Worm (Caenorhabditis elegans) whole organism, young adult: ENCODE measurements around the gene fbxa-88.

Source experiments
- F22D6.2 ChIP-seq: sonication (generic microtip); optimal IDR thresholded peaks from 2 replicates; lab custom pipeline; 2016; ENCODE audit warnings: mild to moderate bottlenecking, missing genetic modification characterization, missing compliant biosample characterization
- F23B12.7 ChIP-seq: sonication (generic microtip); optimal IDR thresholded peaks from 2 replicates; lab custom pipeline; 2017; ENCODE audit warnings: missing genetic modification characterization, mild to moderate bottlenecking, missing compliant biosample characterization, antibody characterized with exemption, moderate library complexity; ENCODE audit not compliant: insufficient read depth
- F39B2.1 ChIP-seq: fragments of 200-800 bp; sonication (Bioruptor generic); IDR thresholded peaks from 2 replicates; pipeline ENCODE4 v1.3.6; 2022; ENCODE audit warnings: missing genetic modification reagents, missing genetic modification characterization, missing compliant biosample characterization
- F49E8.2 ChIP-seq: sonication (generic microtip); optimal IDR thresholded peaks from 3 replicates; lab custom pipeline; 2017; ENCODE audit warnings: missing genetic modification characterization, mild to moderate bottlenecking, missing compliant biosample characterization, antibody characterized with exemption, moderate library complexity; ENCODE audit not compliant: insufficient read depth
- K12H6.12 ChIP-seq: fragments of 200-800 bp; sonication (Bioruptor generic); optimal IDR thresholded peaks from 2 replicates; lab custom pipeline; 2018; ENCODE audit warnings: mild to moderate bottlenecking, missing genetic modification characterization, missing compliant biosample characterization
- Y56A3A.18 ChIP-seq: fragments of 200-800 bp; sonication (Bioruptor generic); IDR thresholded peaks from 2 replicates; pipeline ENCODE4 v1.3.6; 2022; ENCODE audit warnings: missing genetic modification reagents, missing genetic modification characterization, missing compliant biosample characterization
- ama-1 ChIP-seq, 3 experiments: fragments of 150-350 bp in 1 of 3; sonication (generic microtip) in 2 of 3; optimal IDR thresholded peaks; 2 replicates each; lab custom pipeline; 2014 to 2018; ENCODE audit warnings: missing biosample characterization in 2 of 3, missing genetic modification characterization in 2 of 3, missing genetic modification reagents in 2 of 3
- atf-7 ChIP-seq: sonication (generic microtip); optimal IDR thresholded peaks from 2 replicates; lab custom pipeline; 2017; ENCODE audit warnings: mild to moderate bottlenecking, missing genetic modification characterization, missing compliant biosample characterization
- attf-3 ChIP-seq: fragments of 200-800 bp; sonication (Bioruptor generic); conservative IDR thresholded peaks from 2 replicates; pipeline ENCODE4 v1.3.6; 2022; ENCODE audit warnings: missing genetic modification reagents, missing genetic modification characterization, missing compliant biosample characterization
- bed-2 ChIP-seq: fragments of 200-800 bp; sonication (Bioruptor generic); IDR thresholded peaks from 2 replicates; pipeline ENCODE4 v1.3.6; 2022; ENCODE audit warnings: missing genetic modification reagents, missing genetic modification characterization, missing compliant biosample characterization
- cebp-1 ChIP-seq, 2 experiments: fragments of 200-800 bp in 1 of 2; sonication (Bioruptor generic) in 1 of 2; sonication (generic microtip) in 1 of 2; IDR thresholded peaks in 1 of 2; optimal IDR thresholded peaks in 1 of 2; 2 replicates each; pipeline versions ENCODE4 v1.3.6 to Lab custom; 2017 to 2022; ENCODE audit warnings: missing compliant biosample characterization in 2 of 2, missing genetic modification characterization in 2 of 2, mild to moderate bottlenecking in 1 of 2, missing genetic modification reagents in 1 of 2, moderate library complexity in 1 of 2
- ceh-100 ChIP-seq: fragments of 200-800 bp; sonication (Bioruptor generic); IDR thresholded peaks from 2 replicates; pipeline ENCODE4 v1.3.6; 2022; ENCODE audit warnings: missing genetic modification reagents, missing genetic modification characterization, missing compliant biosample characterization
- die-1 ChIP-seq: sonication (generic microtip); optimal IDR thresholded peaks from 2 replicates; lab custom pipeline; 2016; ENCODE audit warnings: missing genotype, mild to moderate bottlenecking, missing genetic modification characterization, missing compliant biosample characterization
- dpff-1 ChIP-seq: sonication (generic microtip); optimal IDR thresholded peaks from 2 replicates; lab custom pipeline; 2017; ENCODE audit warnings: mild to moderate bottlenecking, missing genetic modification characterization, missing compliant biosample characterization
- dpl-1 ChIP-seq: fragments of 150-350 bp; optimal IDR thresholded peaks from 2 replicates; lab custom pipeline; 2014; ENCODE audit warnings: missing biosample characterization, missing genetic modification reagents, missing genetic modification characterization
- efl-1 ChIP-seq: fragments of 150-350 bp; optimal IDR thresholded peaks from 2 replicates; lab custom pipeline; 2014; ENCODE audit warnings: missing biosample characterization, missing genetic modification reagents, missing genetic modification characterization
- egl-18 ChIP-seq: fragments of 200-800 bp; sonication (Bioruptor generic); IDR thresholded peaks from 2 replicates; pipeline ENCODE4 v1.3.6; 2022; ENCODE audit warnings: missing genetic modification reagents, missing genetic modification characterization, missing compliant biosample characterization
- egl-44 ChIP-seq: fragments of 200-800 bp; sonication (Bioruptor generic); IDR thresholded peaks from 2 replicates; pipeline ENCODE4 v1.3.6; 2022; ENCODE audit warnings: missing genetic modification reagents, missing genetic modification characterization, missing compliant biosample characterization
- fkh-3 ChIP-seq: sonication (generic microtip); optimal IDR thresholded peaks from 2 replicates; lab custom pipeline; 2016; ENCODE audit warnings: mild to moderate bottlenecking, missing genetic modification characterization, missing compliant biosample characterization
- let-607 ChIP-seq, 2 experiments: fragments of 200-800 bp in 1 of 2; sonication (Bioruptor generic) in 1 of 2; sonication (generic microtip) in 1 of 2; optimal IDR thresholded peaks; 2 replicates each; lab custom pipeline; 2016 to 2018; ENCODE audit warnings: mild to moderate bottlenecking in 2 of 2, missing compliant biosample characterization in 2 of 2, missing genetic modification characterization in 2 of 2, moderate library complexity in 2 of 2, missing genotype in 1 of 2
- madf-6 ChIP-seq: fragments of 200-800 bp; sonication (Bioruptor generic); IDR thresholded peaks from 2 replicates; pipeline ENCODE4 v1.3.6; 2022; ENCODE audit warnings: missing genetic modification reagents, missing genetic modification characterization, missing compliant biosample characterization
- madf-8 ChIP-seq: fragments of 200-800 bp; sonication (Bioruptor generic); conservative IDR thresholded peaks from 2 replicates; pipeline ENCODE4 v1.3.6; 2022; ENCODE audit warnings: missing genetic modification reagents, missing genetic modification characterization, missing compliant biosample characterization
- mel-28 ChIP-seq: sonication (generic microtip); optimal IDR thresholded peaks from 2 replicates; lab custom pipeline; 2016; ENCODE audit warnings: borderline replicate concordance, mild to moderate bottlenecking, missing genetic modification characterization, missing compliant biosample characterization
- mxl-1 ChIP-seq: sonication (generic microtip); optimal IDR thresholded peaks from 2 replicates; lab custom pipeline; 2016; ENCODE audit warnings: missing genetic modification characterization, missing compliant biosample characterization
- nhr-80 ChIP-seq: sonication (generic microtip); optimal IDR thresholded peaks from 2 replicates; lab custom pipeline; 2016; ENCODE audit warnings: missing genetic modification characterization, missing compliant biosample characterization
- pha-4 ChIP-seq: fragments of 150-350 bp; sonication (generic microtip); optimal IDR thresholded peaks from 2 replicates; lab custom pipeline; 2014; ENCODE audit warnings: missing biosample characterization, missing genetic modification reagents, missing genetic modification characterization
- rcor-1 ChIP-seq: fragments of 200-800 bp; sonication (Bioruptor generic); IDR thresholded peaks from 2 replicates; pipeline ENCODE4 v1.3.6; 2022; ENCODE audit warnings: missing genetic modification reagents, missing genetic modification characterization, missing compliant biosample characterization
- rpc-1 ChIP-seq, 2 experiments: fragments of 150-350 bp in 1 of 2; sonication (generic microtip) in 1 of 2; optimal IDR thresholded peaks; 2 replicates each; lab custom pipeline; 2014 to 2018; ENCODE audit warnings: missing biosample characterization in 1 of 2, missing genetic modification characterization in 1 of 2, missing genetic modification reagents in 1 of 2, missing genotype in 1 of 2
- snpc-1.1 ChIP-seq: sonication (generic microtip); optimal IDR thresholded peaks from 2 replicates; lab custom pipeline; 2017; ENCODE audit warnings: missing genetic modification characterization, mild to moderate bottlenecking, missing compliant biosample characterization, antibody characterized with exemption, moderate library complexity, missing genotype, missing genetic modification reagents; ENCODE audit not compliant: insufficient read depth
- snpc-4 ChIP-seq, 5 experiments: fragments of 150-350 bp in 1 of 5; sonication (generic microtip) in 4 of 5; optimal IDR thresholded peaks; 2 replicates each; lab custom pipeline; 2014 to 2018; ENCODE audit warnings: missing genetic modification characterization in 5 of 5, missing biosample characterization in 3 of 5, antibody characterized with exemption in 2 of 5, mild to moderate bottlenecking in 2 of 5, missing compliant biosample characterization in 2 of 5, missing genotype in 2 of 5, moderate library complexity in 2 of 5, missing genetic modification reagents in 1 of 5
- ztf-25 ChIP-seq: fragments of 200-800 bp; sonication (Bioruptor generic); IDR thresholded peaks from 2 replicates; pipeline ENCODE4 v1.3.6; 2022; ENCODE audit warnings: missing genetic modification reagents, missing genetic modification characterization, missing compliant biosample characterization
- ztf-6 ChIP-seq: fragments of 200-800 bp; sonication (Bioruptor generic); IDR thresholded peaks from 2 replicates; pipeline ENCODE4 v1.3.6; 2022; ENCODE audit warnings: missing genetic modification reagents, missing genetic modification characterization, missing compliant biosample characterization

fbxa-88 gene

DNA sequence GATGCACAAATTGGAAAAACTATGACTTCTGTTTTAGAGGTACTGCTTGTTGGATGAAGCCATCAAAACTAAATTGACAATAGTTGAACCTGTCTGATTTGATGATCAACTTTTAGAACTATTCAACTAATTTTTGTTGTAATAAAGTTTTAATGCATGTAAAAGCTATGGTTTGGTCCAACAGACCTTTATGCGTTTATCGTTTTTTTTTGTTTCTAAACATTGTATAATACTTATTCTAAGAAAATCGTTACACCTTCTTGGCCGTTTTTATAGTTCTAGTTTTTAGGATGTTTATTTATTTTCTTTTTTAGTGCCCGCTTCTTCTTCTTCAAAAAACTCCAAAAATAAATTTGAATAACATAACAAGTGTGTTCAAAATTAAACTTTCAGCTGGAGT is 20.8 kb upstream of the fbxa-88 start, which contains the start of gene F10A3.12:
F10A3.12 (plus strand) TSS at position 301 of the 400 bp plus-strand sequence.
- TF ChIP-seq die-1, result no peak
- TF ChIP-seq nhr-80 (tag; lab: Kevin White, UChicago), result no peak
- no peak for TF ChIP-seq fkh-3 (tag; lab: Kevin White, UChicago)
- no peak for TF ChIP-seq egl-18
- TF ChIP-seq egl-44 (GFP tag; lab: Robert Waterston, UW), result no peak
- no peak for TF ChIP-seq ztf-6
- no peak for TF ChIP-seq rpc-1 (optimal IDR thresholded peaks at IDR 0.05; lab: Kevin White, UChicago)
- TF ChIP-seq rpc-1 (tag; optimal IDR thresholded peaks at IDR 0.05; lab: Kevin White, UChicago), result no peak
- no peak for TF ChIP-seq K12H6.12 (tag; lab: Kevin White, UChicago)
- TF ChIP-seq pha-4, result no peak
- TF ChIP-seq attf-3, result no peak
- TF ChIP-seq madf-6 (GFP tag; lab: Robert Waterston, UW), result no peak
- no peak for TF ChIP-seq let-607 (tag; optimal IDR thresholded peaks at IDR 0.05; lab: Kevin White, UChicago)
- TF ChIP-seq dpl-1 (GFP tag; lab: Kevin White, UChicago), result no peak
- no peak for TF ChIP-seq F39B2.1 (GFP tag; lab: Robert Waterston, UW)
- TF ChIP-seq rcor-1 (GFP tag; lab: Robert Waterston, UW), result no peak
- no peak for TF ChIP-seq mxl-1 (tag; lab: Kevin White, UChicago)

DNA sequence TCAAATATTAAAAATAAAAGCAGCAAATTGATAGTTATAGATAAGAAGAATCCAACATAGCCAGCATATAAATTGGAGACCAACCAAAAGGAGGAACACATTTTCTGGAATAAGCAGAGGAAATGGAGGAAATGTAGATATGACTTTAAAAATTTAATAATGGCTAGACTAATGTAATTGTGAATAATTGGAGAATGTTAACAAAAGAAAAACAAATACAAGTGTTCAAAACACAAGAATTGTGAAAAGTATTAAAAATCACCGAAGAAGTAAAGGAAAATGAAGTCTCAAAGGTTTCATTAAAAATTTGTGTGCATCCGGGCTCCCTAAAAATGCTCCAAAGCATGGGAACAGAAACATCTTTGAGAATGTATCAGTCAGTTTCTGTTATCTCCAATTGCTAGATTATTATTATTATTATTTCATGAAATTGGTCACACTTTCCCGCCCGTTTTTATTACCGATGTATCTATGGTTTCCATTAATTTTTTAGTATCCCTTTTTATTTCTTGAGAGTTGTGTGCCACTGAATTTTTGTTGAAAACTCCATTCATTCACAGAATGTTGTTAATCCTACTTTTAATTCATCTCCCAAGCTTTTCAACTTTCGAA is 19.3 kb upstream of the fbxa-88 start, which contains the start of the genes str-109 and F10A3.11:
str-109 (minus strand) TSS at position 101 of the 612 bp plus-strand sequence.
F10A3.11 (plus strand) TSS at position 562 of the 612 bp plus-strand sequence.
- TF ChIP-seq rcor-1 (GFP tag; lab: Robert Waterston, UW) (no peak), ztf-25 (GFP tag; lab: Robert Waterston, UW) (no peak), ceh-100 (GFP tag; lab: Robert Waterston, UW) (no peak), atf-7 (no peak), efl-1 (no peak), snpc-4 (GFP tag; optimal IDR thresholded peaks at IDR 0.05; lab: Kevin White, UChicago) (no peak), snpc-4 (tag; optimal IDR thresholded peaks at IDR 0.05; lab: Kevin White, UChicago) (no peak), mel-28 (tag; lab: Kevin White, UChicago) (no peak), snpc-1.1 (tag; lab: Kevin White, UChicago) (no peak), madf-8 (GFP tag; lab: Robert Waterston, UW) (no peak), F22D6.2 (tag; lab: Kevin White, UChicago) (no peak), Y56A3A.18 (GFP tag; lab: Robert Waterston, UW) (no peak), bed-2 (GFP tag; lab: Robert Waterston, UW) (no peak), F49E8.2 (tag; lab: Kevin White, UChicago) (no peak)
- TF ChIP-seq, all 124 proteins: peak for 0

DNA sequence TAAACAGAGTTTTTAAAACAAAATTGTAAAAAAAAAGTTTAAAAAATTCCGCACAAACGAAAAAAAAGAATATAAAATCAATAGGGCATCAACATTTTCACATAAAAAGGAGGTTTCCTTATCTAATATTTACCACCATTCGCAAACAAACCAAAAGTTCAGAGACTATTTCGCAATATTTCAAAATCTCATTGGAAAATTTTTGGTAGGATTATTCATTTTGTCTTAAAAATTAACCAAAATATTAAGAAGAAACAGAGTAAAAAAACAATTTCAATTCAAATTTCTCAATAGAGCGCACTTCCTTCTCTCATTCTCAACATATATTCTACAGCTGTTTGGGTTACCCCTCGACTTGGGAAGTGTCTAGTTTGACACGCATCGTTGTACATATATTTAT is 17.2 kb upstream of the fbxa-88 start:
- no peak for TF ChIP-seq dpff-1 (tag; lab: Kevin White, UChicago)
- peak; percentile 85 for TF ChIP-seq cebp-1 (GFP tag; IDR thresholded peaks at IDR 0.05; lab: Robert Waterston, UW)
- TF ChIP-seq cebp-1 (tag; optimal IDR thresholded peaks at IDR 0.05; lab: Kevin White, UChicago), result peak; percentile 96
- no peak for TF ChIP-seq snpc-1.1 (tag; lab: Kevin White, UChicago)
- no peak for TF ChIP-seq F23B12.7 (tag; lab: Kevin White, UChicago)
- no peak for TF ChIP-seq ama-1 (optimal IDR thresholded peaks at IDR 0.05; lab: Kevin White, UChicago)
- TF ChIP-seq ama-1 (GFP tag; optimal IDR thresholded peaks at IDR 0.05; lab: Kevin White, UChicago), result no peak
